Worm (Caenorhabditis elegans) whole organism, L3 larva: ENCODE results near the gene lys-4.

Source experiments
- R02D3.7 ChIP-seq: fragments of 150-350 bp; optimal IDR thresholded peaks from 2 replicates; lab custom pipeline; 2014; ENCODE audit warnings: missing biosample characterization, missing genetic modification characterization
- ZK546.5 ChIP-seq: sonication (generic microtip); optimal IDR thresholded peaks from 2 replicates; lab custom pipeline; 2017; ENCODE audit warnings: missing biosample characterization, missing genetic modification characterization
- aly-2 ChIP-seq: fragments of 150-350 bp; optimal IDR thresholded peaks from 2 replicates; lab custom pipeline; 2014; ENCODE audit warnings: missing biosample characterization, missing genetic modification characterization
- ama-1 ChIP-seq: fragments of 150-350 bp; optimal IDR thresholded peaks from 2 replicates; lab custom pipeline; 2018
- ceh-16 ChIP-seq: sonication (generic microtip); optimal IDR thresholded peaks from 2 replicates; lab custom pipeline; 2017; ENCODE audit warnings: missing biosample characterization, missing genetic modification characterization
- ceh-28 ChIP-seq: fragments of 150-350 bp; optimal IDR thresholded peaks from 2 replicates; lab custom pipeline; 2014; ENCODE audit warnings: missing biosample characterization, missing genetic modification reagents, missing genetic modification characterization
- ceh-82 ChIP-seq: fragments of 150-350 bp; optimal IDR thresholded peaks from 2 replicates; lab custom pipeline; 2014; ENCODE audit warnings: missing biosample characterization, missing genetic modification characterization
- ceh-9 ChIP-seq: sonication (generic microtip); optimal IDR thresholded peaks from 2 replicates; lab custom pipeline; 2018; ENCODE audit warnings: missing biosample characterization, missing genetic modification characterization
- daf-12 ChIP-seq: fragments of 150-350 bp; optimal IDR thresholded peaks from 2 replicates; lab custom pipeline; 2014; ENCODE audit warnings: missing biosample characterization, missing genetic modification reagents, missing genetic modification characterization
- egl-27 ChIP-seq: sonication (generic microtip); optimal IDR thresholded peaks from 4 replicates; lab custom pipeline; 2017; ENCODE audit warnings: missing biosample characterization, missing genetic modification reagents, missing genetic modification characterization
- egl-5 ChIP-seq: fragments of 150-350 bp; optimal IDR thresholded peaks from 2 replicates; lab custom pipeline; 2017; ENCODE audit warnings: missing biosample characterization, missing genetic modification reagents, missing genetic modification characterization, inconsistent platforms
- elt-1 ChIP-seq: fragments of 150-350 bp; optimal IDR thresholded peaks from 2 replicates; lab custom pipeline; 2014; ENCODE audit warnings: missing biosample characterization, missing genetic modification characterization
- elt-2 ChIP-seq: sonication (generic microtip); optimal IDR thresholded peaks from 2 replicates; lab custom pipeline; 2016; ENCODE audit warnings: missing genetic modification reagents, mild to moderate bottlenecking, missing genetic modification characterization, missing compliant biosample characterization
- elt-3 ChIP-seq, 3 experiments: fragments of 150-350 bp in 1 of 3; sonication (generic microtip) in 2 of 3; optimal IDR thresholded peaks; 2 replicates in 2 of 3; 4 replicates in 1 of 3; lab custom pipeline; 2014 to 2017; ENCODE audit warnings: missing biosample characterization in 3 of 3, missing genetic modification characterization in 3 of 3
- eor-1 ChIP-seq, 2 experiments: fragments of 150-350 bp; optimal IDR thresholded peaks; 2 replicates each; lab custom pipeline; 2014 to 2018; ENCODE audit warnings: missing biosample characterization in 2 of 2, missing genetic modification characterization in 2 of 2
- fkh-10 ChIP-seq: sonication (generic microtip); optimal IDR thresholded peaks from 2 replicates; lab custom pipeline; 2017; ENCODE audit warnings: missing biosample characterization, missing genetic modification reagents, missing genetic modification characterization
- fkh-2 ChIP-seq: fragments of 150-350 bp; optimal IDR thresholded peaks from 2 replicates; lab custom pipeline; 2014; ENCODE audit warnings: missing biosample characterization, missing genetic modification reagents, missing genetic modification characterization
- fos-1 ChIP-seq: fragments of 150-350 bp; optimal IDR thresholded peaks from 2 replicates; lab custom pipeline; 2014; ENCODE audit warnings: missing biosample characterization, missing genetic modification characterization
- hmg-11 ChIP-seq: sonication (generic microtip); optimal IDR thresholded peaks from 2 replicates; lab custom pipeline; 2016; ENCODE audit warnings: missing genetic modification characterization, missing compliant biosample characterization
- jun-1 ChIP-seq: fragments of 150-350 bp; optimal IDR thresholded peaks from 2 replicates; lab custom pipeline; 2014; ENCODE audit warnings: missing biosample characterization, missing genetic modification reagents, missing genetic modification characterization
- lin-15B ChIP-seq: fragments of 150-350 bp; optimal IDR thresholded peaks from 2 replicates; lab custom pipeline; 2014; ENCODE audit warnings: missing biosample characterization, missing genetic modification characterization
- lin-39 ChIP-seq: fragments of 150-350 bp; optimal IDR thresholded peaks from 2 replicates; lab custom pipeline; 2018; ENCODE audit warnings: missing biosample characterization, missing genetic modification reagents, missing genetic modification characterization
- lsy-12 ChIP-seq: sonication (generic microtip); optimal IDR thresholded peaks from 2 replicates; lab custom pipeline; 2016; ENCODE audit warnings: mild to moderate bottlenecking, missing genetic modification characterization, missing compliant biosample characterization
- nfya-1 ChIP-seq: sonication (generic microtip); optimal IDR thresholded peaks from 2 replicates; lab custom pipeline; 2017; ENCODE audit warnings: missing genetic modification characterization, mild to moderate bottlenecking, missing compliant biosample characterization, antibody characterized with exemption, moderate library complexity; ENCODE audit not compliant: insufficient read depth
- nhr-11 ChIP-seq: fragments of 150-350 bp; optimal IDR thresholded peaks from 2 replicates; lab custom pipeline; 2014; ENCODE audit warnings: missing biosample characterization, missing genetic modification characterization
- nhr-12 ChIP-seq: fragments of 150-350 bp; optimal IDR thresholded peaks from 2 replicates; lab custom pipeline; 2014; ENCODE audit warnings: missing biosample characterization, missing genetic modification characterization
- nhr-23 ChIP-seq: fragments of 150-350 bp; optimal IDR thresholded peaks from 2 replicates; lab custom pipeline; 2014; ENCODE audit warnings: missing biosample characterization, missing genetic modification reagents, missing genetic modification characterization
- nhr-237 ChIP-seq: fragments of 150-350 bp; optimal IDR thresholded peaks from 2 replicates; lab custom pipeline; 2014; ENCODE audit warnings: missing biosample characterization, missing genetic modification characterization
- nhr-25 ChIP-seq: sonication (generic microtip); optimal IDR thresholded peaks from 2 replicates; lab custom pipeline; 2017; ENCODE audit warnings: missing biosample characterization, missing genetic modification characterization
- nhr-28 ChIP-seq: fragments of 150-350 bp; optimal IDR thresholded peaks from 2 replicates; lab custom pipeline; 2014; ENCODE audit warnings: missing biosample characterization, missing genetic modification characterization
- nhr-43 ChIP-seq: sonication (generic microtip); optimal IDR thresholded peaks from 2 replicates; lab custom pipeline; 2016; ENCODE audit warnings: mild to moderate bottlenecking, missing genetic modification characterization, missing compliant biosample characterization; ENCODE audit not compliant: poor library complexity, severe bottlenecking
- nhr-67 ChIP-seq: fragments of 150-350 bp; optimal IDR thresholded peaks from 2 replicates; lab custom pipeline; 2014; ENCODE audit warnings: missing biosample characterization, missing genetic modification characterization
- nhr-76 ChIP-seq: fragments of 150-350 bp; sonication (generic microtip); optimal IDR thresholded peaks from 5 replicates; lab custom pipeline; 2014; ENCODE audit warnings: missing biosample characterization, missing genetic modification characterization
- nhr-77 ChIP-seq: fragments of 150-350 bp; optimal IDR thresholded peaks from 2 replicates; lab custom pipeline; 2014; ENCODE audit warnings: missing biosample characterization, missing genetic modification characterization
- pha-4 ChIP-seq: fragments of 150-350 bp; optimal IDR thresholded peaks from 2 replicates; lab custom pipeline; 2014; ENCODE audit warnings: missing biosample characterization, missing genetic modification reagents, missing genetic modification characterization
- pqm-1 ChIP-seq: fragments of 150-350 bp; optimal IDR thresholded peaks from 2 replicates; lab custom pipeline; 2017; ENCODE audit warnings: missing biosample characterization, missing genetic modification characterization, inconsistent platforms
- sea-2 ChIP-seq: fragments of 150-350 bp; sonication (generic microtip); optimal IDR thresholded peaks from 4 replicates; lab custom pipeline; 2014; ENCODE audit warnings: missing biosample characterization, missing genetic modification reagents, missing genetic modification characterization
- skn-1 ChIP-seq: fragments of 150-350 bp; optimal IDR thresholded peaks from 2 replicates; lab custom pipeline; 2014; ENCODE audit warnings: missing biosample characterization, missing genetic modification characterization
- snpc-4 ChIP-seq: fragments of 150-350 bp; optimal IDR thresholded peaks from 2 replicates; lab custom pipeline; 2014; ENCODE audit warnings: missing biosample characterization, missing genetic modification characterization
- tbx-2 ChIP-seq: sonication (generic microtip); optimal IDR thresholded peaks from 2 replicates; lab custom pipeline; 2016; ENCODE audit warnings: mild to moderate bottlenecking, missing genetic modification characterization, missing compliant biosample characterization
- unc-62 ChIP-seq: fragments of 150-350 bp; sonication (generic microtip); optimal IDR thresholded peaks from 4 replicates; lab custom pipeline; 2014; ENCODE audit warnings: missing biosample characterization, missing genetic modification reagents, missing genetic modification characterization
- zag-1 ChIP-seq: fragments of 150-350 bp; optimal IDR thresholded peaks from 2 replicates; lab custom pipeline; 2014; ENCODE audit warnings: missing biosample characterization, missing genetic modification characterization
- ztf-11 ChIP-seq: fragments of 150-350 bp; optimal IDR thresholded peaks from 2 replicates; lab custom pipeline; 2014; ENCODE audit warnings: missing biosample characterization, missing genetic modification characterization
- ztf-4 ChIP-seq: fragments of 150-350 bp; optimal IDR thresholded peaks from 2 replicates; lab custom pipeline; 2014; ENCODE audit warnings: missing biosample characterization, missing genetic modification characterization

lys-4 gene

DNA sequence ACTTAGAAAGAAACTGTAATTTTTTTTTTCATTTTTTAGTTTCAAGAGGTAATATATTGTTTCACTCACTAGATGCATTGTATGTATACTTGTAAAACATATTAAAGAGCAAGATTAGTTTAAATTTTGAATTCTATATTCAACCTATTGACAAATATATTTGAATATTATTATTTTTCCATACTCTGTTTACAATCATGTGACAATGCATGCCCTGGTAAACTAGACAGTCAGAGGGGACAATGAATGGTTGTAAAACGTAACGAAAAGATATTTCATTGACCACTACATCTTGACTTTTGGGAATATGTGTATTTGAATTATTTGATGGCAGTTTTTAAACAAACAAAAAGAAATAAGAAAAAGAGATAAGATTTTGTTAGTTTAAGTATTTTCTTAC lies 638 bp downstream of the lys-4 start:
- TF ChIP-seq ceh-16 (no peak), pha-4 (tag; lab: Kevin White, UChicago) (peak; percentile 36), nhr-23 (tag; lab: Kevin White, UChicago) (no peak), aly-2 (no peak), hmg-11 (tag; lab: Kevin White, UChicago) (no peak), nhr-12 (tag; lab: Kevin White, UChicago) (no peak), unc-62 (GFP tag; lab: Kevin White, UChicago) (no peak), lin-15B (tag; lab: Kevin White, UChicago) (no peak)

DNA sequence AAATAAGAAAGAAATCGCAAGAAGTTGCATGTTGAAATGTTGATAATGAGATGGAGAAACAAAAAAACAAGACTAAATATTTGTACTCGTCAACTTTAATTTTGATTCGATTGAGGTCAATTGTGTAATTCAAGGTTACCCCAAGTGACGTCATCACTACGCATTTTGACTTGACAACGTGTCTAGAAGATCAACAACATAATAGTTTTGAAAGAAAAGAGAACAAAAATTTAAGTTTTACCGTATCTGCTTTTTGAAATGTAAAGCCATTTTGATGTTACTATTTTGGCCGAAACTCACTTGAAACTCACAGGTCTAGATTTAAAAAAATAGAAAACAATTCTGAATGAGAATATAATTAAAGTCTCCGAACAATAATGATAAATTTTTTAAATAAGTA lies 2.1 kb downstream of the lys-4 start, which contains the start of gene dsl-5:
TSS of gene dsl-5 (minus strand) at position 101 of the 400 bp plus-strand sequence.
- TF ChIP-seq nhr-25 (tag; lab: Kevin White, UChicago): peak; percentile 12
- no peak for TF ChIP-seq tbx-2 (tag; lab: Kevin White, UChicago)
- no peak for TF ChIP-seq nhr-237
- no peak for TF ChIP-seq nhr-12 (tag; lab: Kevin White, UChicago)
- TF ChIP-seq, all 47 proteins: peak for 1

DNA sequence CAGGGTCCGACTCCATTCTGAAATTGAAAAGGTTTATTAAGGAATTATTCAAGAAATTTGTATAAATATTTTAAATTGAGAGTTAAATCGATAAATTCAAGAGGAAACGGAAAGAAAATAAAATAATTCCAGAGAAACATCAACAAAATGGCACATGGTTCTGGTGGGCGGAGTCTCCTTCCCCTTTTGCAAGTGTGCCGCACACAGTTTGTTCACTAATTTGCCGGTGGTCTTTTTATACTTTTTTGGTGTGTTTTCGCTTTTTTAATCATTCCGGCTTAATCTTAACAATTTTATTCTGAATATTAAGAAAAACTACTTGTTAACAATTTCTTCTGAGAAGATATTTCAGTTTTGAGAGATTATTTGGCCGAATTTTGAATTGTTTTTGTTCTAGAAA lies 18.1 kb downstream of the lys-4 start, which contains the start of the genes ragc-1 and Y24F12A.1:
TSS of gene ragc-1 (minus strand) at position 25 of the 400 bp plus-strand sequence.
TSS of gene Y24F12A.1 (plus strand) at position 346 of the 400 bp plus-strand sequence.
- TF ChIP-seq nhr-237 (no peak), nhr-23 (tag; lab: Kevin White, UChicago) (peak; percentile 19), lsy-12 (tag; lab: Kevin White, UChicago) (no peak), R02D3.7 (no peak), unc-62 (GFP tag; lab: Kevin White, UChicago) (no peak), fos-1 (tag; lab: Kevin White, UChicago) (no peak), daf-12 (no peak), snpc-4 (tag; lab: Kevin White, UChicago) (peak; percentile 71), fkh-2 (tag; lab: Kevin White, UChicago) (no peak), nhr-25 (tag; lab: Kevin White, UChicago) (no peak), zag-1 (tag; lab: Kevin White, UChicago) (no peak), nhr-11 (no peak), ZK546.5 (tag; lab: Kevin White, UChicago) (no peak), skn-1 (tag; lab: Kevin White, UChicago) (no peak), nhr-12 (tag; lab: Kevin White, UChicago) (no peak), lin-39 (peak; percentile 37), nhr-28 (tag; lab: Kevin White, UChicago) (no peak), pha-4 (tag; lab: Kevin White, UChicago) (peak; percentile 84), tbx-2 (tag; lab: Kevin White, UChicago) (no peak), ceh-82 (tag; lab: Kevin White, UChicago) (no peak), egl-27 (tag; lab: Kevin White, UChicago) (no peak), ztf-4 (tag; lab: Kevin White, UChicago) (no peak), nhr-67 (tag; lab: Kevin White, UChicago) (no peak), aly-2 (no peak), ceh-28 (tag; lab: Kevin White, UChicago) (no peak), lin-15B (tag; lab: Kevin White, UChicago) (peak; percentile 42), pqm-1 (tag; lab: Kevin White, UChicago) (no peak), ztf-11 (tag; lab: Kevin White, UChicago) (no peak), fkh-10 (GFP tag; lab: Kevin White, UChicago) (no peak), ama-1 (lab: Kevin White, UChicago) (no peak), nhr-43 (no peak), nfya-1 (tag; lab: Kevin White, UChicago) (peak; percentile 59), elt-3 (tag; optimal IDR thresholded peaks at IDR 0.05; lab: Kevin White, UChicago) (no peak), ceh-9 (no peak), hmg-11 (tag; lab: Kevin White, UChicago) (no peak), elt-1 (no peak), nhr-76 (tag; lab: Kevin White, UChicago) (no peak), sea-2 (GFP tag; lab: Kevin White, UChicago) (no peak), ceh-16 (no peak), elt-2 (tag; lab: Kevin White, UChicago) (peak; percentile 47), egl-5 (peak; percentile 42), nhr-77 (tag; lab: Kevin White, UChicago) (no peak), jun-1 (tag; lab: Kevin White, UChicago) (no peak), eor-1 (tag; optimal IDR thresholded peaks at IDR 0.05; lab: Kevin White, UChicago) (no peak)
